Worm (Caenorhabditis elegans): ENCODE data around the gene K10D6.4.

The K10D6.4 gene

DNA sequence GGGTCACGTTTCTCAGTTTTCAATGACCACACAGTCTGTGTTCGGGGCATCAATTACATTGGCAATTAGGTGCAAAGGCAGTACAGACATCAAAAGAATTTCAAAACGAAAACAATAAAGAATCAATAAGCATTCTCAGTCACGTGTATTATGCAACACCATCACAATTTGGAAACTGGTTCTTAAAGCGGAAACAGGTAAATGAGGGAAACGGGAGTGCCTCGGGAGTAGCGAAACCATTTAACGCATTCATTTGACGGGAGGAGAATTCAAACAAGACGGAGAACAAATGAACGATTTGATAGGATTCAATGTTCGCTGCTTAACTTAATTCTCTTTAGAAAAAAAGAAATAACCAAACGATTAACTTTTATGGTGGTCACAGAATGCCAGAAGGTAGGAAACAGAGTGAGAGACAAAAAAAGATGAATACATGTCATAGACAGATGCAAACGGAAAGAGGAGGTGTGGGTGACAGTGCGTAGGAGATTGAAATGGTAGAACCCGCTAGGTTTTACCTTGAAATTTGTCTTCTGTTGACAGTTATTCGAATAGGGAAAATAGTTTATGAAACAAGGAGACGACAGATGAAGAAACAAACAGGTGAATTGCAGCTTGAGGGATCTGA, 5.0 kb upstream of the K10D6.4 start (continued):
- no peak for TF ChIP-seq mef-2 (tag; optimal IDR thresholded peaks at IDR 0.05)
- TF ChIP-seq C34B4.2 (tag; optimal IDR thresholded peaks at IDR 0.05): no peak
- no peak for TF ChIP-seq nhr-84 (tag; optimal IDR thresholded peaks at IDR 0.05)
- peak; percentile 23 for TF ChIP-seq tbx-2 (tag; optimal IDR thresholded peaks at IDR 0.05)

DNA sequence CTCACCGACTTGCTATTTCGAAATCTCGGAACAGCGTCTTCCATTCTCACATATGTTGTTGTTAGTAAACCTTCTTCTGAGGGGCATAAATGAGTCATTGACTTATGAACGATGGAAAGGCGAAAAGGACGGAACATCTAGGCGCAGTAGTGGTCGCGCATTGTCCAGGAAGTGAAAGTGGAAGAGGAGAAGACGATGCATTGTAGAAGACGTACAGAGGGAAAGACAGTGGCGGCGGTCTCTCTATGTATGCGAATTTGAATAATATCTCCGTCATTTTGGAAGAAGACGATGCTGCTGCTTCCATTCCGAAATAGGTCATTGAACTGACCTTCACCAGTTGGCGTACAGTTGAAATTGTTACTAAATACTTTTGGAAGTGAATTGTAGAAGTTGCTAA, 3.6 kb upstream of the K10D6.4 start:
- TF ChIP-seq lsy-2 (tag; optimal IDR thresholded peaks at IDR 0.05) (no peak), nhr-90 (tag; optimal IDR thresholded peaks at IDR 0.05; ENCODE audit: poor library complexity) (no peak), blmp-1 (tag; optimal IDR thresholded peaks at IDR 0.05) (peak; percentile 95), aha-1 (tag; optimal IDR thresholded peaks at IDR 0.05) (no peak), pag-3 (tag; optimal IDR thresholded peaks at IDR 0.05; ENCODE audit: borderline replicate concordance, insufficient read depth) (no peak), irx-1 (tag; optimal IDR thresholded peaks at IDR 0.05) (no peak), ceh-82 (tag; optimal IDR thresholded peaks at IDR 0.05) (peak in 1 of 3 experiments; percentile 8), mep-1 (tag; optimal IDR thresholded peaks at IDR 0.05) (peak; percentile 0), unc-30 (tag; optimal IDR thresholded peaks at IDR 0.05) (no peak), nhr-20 (tag; optimal IDR thresholded peaks at IDR 0.05) (no peak)

DNA sequence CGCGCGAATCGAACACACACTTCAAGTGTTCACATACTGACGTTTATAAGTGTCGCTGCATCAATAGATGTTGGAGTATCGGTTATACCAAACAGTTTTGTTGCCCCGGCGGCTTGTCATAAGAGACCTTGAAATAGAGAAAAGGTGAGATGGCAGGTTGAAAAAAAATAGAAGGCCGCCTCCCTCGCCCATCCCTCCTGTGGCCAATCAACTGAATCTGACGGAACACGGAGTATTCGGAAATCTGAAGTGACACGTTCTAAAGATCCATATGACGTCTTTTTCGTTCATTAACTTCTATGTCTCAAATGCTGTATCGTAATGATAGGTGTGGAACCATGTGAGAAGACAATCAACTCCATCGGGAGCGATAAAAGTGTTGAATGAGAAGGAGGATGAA, 2.2 kb upstream of the K10D6.4 start:
- TF ChIP-seq nhr-19 (GFP tag; conservative IDR thresholded peaks at IDR 0.05) (no peak), hlh-17 (GFP tag; optimal IDR thresholded peaks at IDR 0.05; ENCODE audit: borderline replicate concordance) (no peak), pqm-1 (tag; optimal IDR thresholded peaks at IDR 0.05) (no peak), ceh-88 (GFP tag; IDR thresholded peaks at IDR 0.05) (no peak), rnt-1 (tag; optimal IDR thresholded peaks at IDR 0.05) (no peak), sup-37 (GFP tag; optimal IDR thresholded peaks at IDR 0.05) (no peak), Y116A8C.19 (tag; optimal IDR thresholded peaks at IDR 0.05; ENCODE audit: borderline replicate concordance) (no peak), ceh-82 (tag; optimal IDR thresholded peaks at IDR 0.05) (peak in 1 of 3 experiments; percentile 2), aly-2 (tag; optimal IDR thresholded peaks at IDR 0.05) (no peak), lin-14 (GFP tag; optimal IDR thresholded peaks at IDR 0.05) (peak; percentile 57), nhr-85 (tag) (peak; percentile 69), pax-3 (tag; optimal IDR thresholded peaks at IDR 0.05) (no peak), mdl-1 (tag; optimal IDR thresholded peaks at IDR 0.05) (no peak), fkh-4 (tag; optimal IDR thresholded peaks at IDR 0.05; ENCODE audit: borderline replicate concordance) (no peak), efl-1 (optimal IDR thresholded peaks at IDR 0.05) (no peak), efl-1 (GFP tag; optimal IDR thresholded peaks at IDR 0.05 in 1 of 2) (peak in 1 of 2 experiments; percentile 84), nhr-77 (tag; optimal IDR thresholded peaks at IDR 0.05) (no peak), lin-35 (GFP tag; optimal IDR thresholded peaks at IDR 0.05) (no peak), mab-9 (GFP tag; IDR thresholded peaks at IDR 0.05) (no peak), grh-1 (GFP tag; IDR thresholded peaks at IDR 0.05) (no peak), nhr-90 (tag; optimal IDR thresholded peaks at IDR 0.05; ENCODE audit: poor library complexity) (no peak), alr-1 (tag; optimal IDR thresholded peaks at IDR 0.05; ENCODE audit: borderline replicate concordance) (no peak), lin-15B (tag; optimal IDR thresholded peaks at IDR 0.05) (no peak), ces-1 (GFP tag; optimal IDR thresholded peaks at IDR 0.05) (no peak), mep-1 (tag; optimal IDR thresholded peaks at IDR 0.05) (peak; percentile 35), ama-1 (optimal IDR thresholded peaks at IDR 0.05) (no peak), zag-1 (tag; optimal IDR thresholded peaks at IDR 0.05) (no peak), mef-2 (tag; optimal IDR thresholded peaks at IDR 0.05) (no peak)

DNA sequence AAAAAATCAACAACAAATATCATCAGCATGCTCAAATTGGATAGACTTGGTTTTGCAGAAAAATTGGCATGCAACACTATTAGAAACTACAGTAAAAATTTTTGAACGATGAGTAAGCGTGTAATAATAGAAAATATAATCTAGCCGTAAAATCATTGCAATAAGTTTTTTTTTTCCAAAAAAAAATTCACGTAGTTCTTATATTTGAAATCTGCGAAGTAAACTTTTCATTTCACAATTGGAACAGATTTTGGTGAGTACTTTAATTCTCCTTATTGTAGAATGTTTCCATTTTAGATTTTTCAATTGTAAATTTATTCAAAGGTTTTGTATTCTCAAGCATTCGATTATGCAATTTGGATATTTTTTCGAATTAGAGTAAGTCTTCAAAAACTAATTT, 1.4 kb upstream of the K10D6.4 start, which contains the start of gene K10D6.3:
Gene K10D6.3 (plus strand): TSS at position 301 of the 400 bp plus-strand sequence.
- TF ChIP-seq dpl-1 (GFP tag; optimal IDR thresholded peaks at IDR 0.05) (no peak), ceh-88 (GFP tag; IDR thresholded peaks at IDR 0.05) (no peak)

Data from whole organism, L1 larva.